Fruit fly (Drosophila melanogaster) whole organism, embryonic: ENCODE data around the gene lwr.

Experiments
- CG10209 ChIP-seq: fragments of 200-800 bp; sonication (Bioruptor generic); optimal IDR thresholded peaks from 3 replicates; lab custom pipeline; 2017; ENCODE audit warnings: missing biosample characterization, mild to moderate bottlenecking, missing genetic modification characterization, missing genetic modification reagents
- CG10321 ChIP-seq: fragments of 200-800 bp; sonication (Bioruptor generic); IDR thresholded peaks from 2 replicates; pipeline ENCODE4 v1.3.6; 2022; ENCODE audit warnings: missing biosample characterization, missing genetic modification characterization
- CG11247 ChIP-seq: fragments of 200-800 bp; sonication (Bioruptor generic); IDR thresholded peaks from 2 replicates; pipeline ENCODE4 v1.3.6; 2022; ENCODE audit warnings: missing biosample characterization, missing genetic modification characterization
- CG11695 ChIP-seq: fragments of 200-800 bp; sonication (Bioruptor generic); IDR thresholded peaks from 3 replicates; pipeline ENCODE4 v1.3.6; 2022; ENCODE audit warnings: missing biosample characterization, missing genetic modification characterization
- CG12744 ChIP-seq: fragments of 200-800 bp; sonication (Bioruptor generic); optimal IDR thresholded peaks from 2 replicates; lab custom pipeline; 2016; ENCODE audit warnings: missing biosample characterization, missing genetic modification characterization
- CG12769 ChIP-seq: fragments of 200-800 bp; sonication (Bioruptor generic); optimal IDR thresholded peaks from 2 replicates; lab custom pipeline; 2019; ENCODE audit warnings: missing biosample characterization, mild to moderate bottlenecking, missing genetic modification characterization, moderate library complexity
- CG13424 ChIP-seq: fragments of 200-800 bp; sonication (Bioruptor generic); optimal IDR thresholded peaks from 2 replicates; lab custom pipeline; 2019; ENCODE audit warnings: missing biosample characterization, mild to moderate bottlenecking, missing genetic modification characterization, moderate library complexity
- CG14441 ChIP-seq: fragments of 200-800 bp; sonication (Bioruptor generic); IDR thresholded peaks from 2 replicates; pipeline ENCODE4 v1.3.6; 2022; ENCODE audit warnings: missing biosample characterization, missing genetic modification characterization
- CG15514 ChIP-seq: fragments of 200-800 bp; sonication (Bioruptor generic); optimal IDR thresholded peaks from 3 replicates; lab custom pipeline; 2017; ENCODE audit warnings: missing biosample characterization, missing genetic modification characterization, mild to moderate bottlenecking, moderate library complexity, missing genetic modification reagents
- CG1602 ChIP-seq: fragments of 200-800 bp; sonication (Bioruptor generic); optimal IDR thresholded peaks from 3 replicates; lab custom pipeline; 2016; ENCODE audit warnings: missing biosample characterization, missing genetic modification characterization
- CG3163 ChIP-seq: fragments of 200-800 bp; sonication (Bioruptor generic); optimal IDR thresholded peaks from 3 replicates; lab custom pipeline; 2016; ENCODE audit warnings: missing biosample characterization, missing genetic modification characterization
- CG34376 ChIP-seq: fragments of 200-800 bp; sonication (Bioruptor generic); optimal IDR thresholded peaks from 2 replicates; lab custom pipeline; 2018; ENCODE audit warnings: missing biosample characterization, mild to moderate bottlenecking, missing genetic modification characterization
- CG4820 ChIP-seq: fragments of 200-800 bp; sonication (Bioruptor generic); optimal IDR thresholded peaks from 3 replicates; lab custom pipeline; 2016; ENCODE audit warnings: missing biosample characterization, missing genetic modification characterization
- CG6175 ChIP-seq: fragments of 200-800 bp; sonication (Bioruptor generic); IDR thresholded peaks from 3 replicates; pipeline ENCODE4 v1.3.6; 2022; ENCODE audit warnings: missing biosample characterization, missing genetic modification characterization
- CG6813 ChIP-seq: fragments of 200-800 bp; sonication (Bioruptor generic); optimal IDR thresholded peaks from 2 replicates; lab custom pipeline; 2017; ENCODE audit warnings: missing biosample characterization, missing genetic modification characterization, mild to moderate bottlenecking, moderate library complexity, missing genetic modification reagents
- CG8281 ChIP-seq: fragments of 200-800 bp; sonication (Bioruptor generic); optimal IDR thresholded peaks from 2 replicates; lab custom pipeline; 2018; ENCODE audit warnings: missing biosample characterization, mild to moderate bottlenecking, missing genetic modification characterization, moderate library complexity
- CG9932 ChIP-seq: fragments of 200-800 bp; sonication (Bioruptor generic); IDR thresholded peaks from 2 replicates; pipeline ENCODE4 v1.3.6; 2022; ENCODE audit warnings: missing biosample characterization, missing genetic modification characterization
- CrebB ChIP-seq: fragments of 200-800 bp; sonication (Bioruptor generic); optimal IDR thresholded peaks from 3 replicates; lab custom pipeline; 2018; ENCODE audit warnings: missing biosample characterization, mild to moderate bottlenecking, missing genetic modification characterization
- Dbx ChIP-seq: fragments of 200-800 bp; sonication (Bioruptor generic); IDR thresholded peaks from 3 replicates; pipeline ENCODE4 v1.3.6; 2022; ENCODE audit warnings: missing biosample characterization, missing genetic modification characterization
- Elba2 ChIP-seq: fragments of 200-800 bp; sonication (Bioruptor generic); optimal IDR thresholded peaks from 3 replicates; lab custom pipeline; 2016; ENCODE audit warnings: missing biosample characterization, missing genetic modification characterization
- HmgZ ChIP-seq: fragments of 200-800 bp; sonication (Bioruptor generic); optimal IDR thresholded peaks from 2 replicates; lab custom pipeline; 2018; ENCODE audit warnings: missing biosample characterization, mild to moderate bottlenecking, missing genetic modification characterization
- Med ChIP-seq: fragments of 200-800 bp; sonication (Bioruptor generic); peaks from one replicate; lab custom pipeline; 2016; ENCODE audit warnings: missing biosample characterization, missing genetic modification characterization, mild to moderate bottlenecking, inconsistent platforms, moderate library complexity
- NC2α ChIP-seq: fragments of 200-800 bp; sonication (Bioruptor generic); optimal IDR thresholded peaks from 2 replicates; lab custom pipeline; 2016; ENCODE audit warnings: missing biosample characterization, missing genetic modification characterization
- NFAT ChIP-seq: fragments of 200-800 bp; sonication (Bioruptor generic); IDR thresholded peaks from 2 replicates; pipeline ENCODE4 v1.3.6; 2022; ENCODE audit warnings: missing biosample characterization, missing genetic modification characterization
- Nf-YC ChIP-seq: fragments of 200-800 bp; optimal IDR thresholded peaks from 3 replicates; lab custom pipeline; 2019; ENCODE audit warnings: missing biosample characterization, mild to moderate bottlenecking, missing genetic modification characterization, moderate library complexity
- Optix ChIP-seq: fragments of 200-800 bp; sonication (Bioruptor generic); IDR thresholded peaks from 3 replicates; pipeline ENCODE4 v1.3.6; 2022; ENCODE audit warnings: missing biosample characterization, missing genetic modification characterization
- Ravus ChIP-seq: fragments of 200-800 bp; sonication (Bioruptor generic); IDR thresholded peaks from 2 replicates; pipeline ENCODE4 v1.3.6; 2022; ENCODE audit warnings: missing biosample characterization, missing genetic modification characterization
- Trl ChIP-seq, 3 experiments: fragments of >200 bp in 2 of 3; fragments of 200-800 bp in 1 of 3; sonication (Bioruptor generic) in 1 of 3; optimal IDR thresholded peaks; 2 replicates in 1 of 3; 3 replicates in 2 of 3; lab custom pipeline; 2016 to 2017; ENCODE audit warnings: missing biosample characterization in 1 of 3, missing genetic modification characterization in 1 of 3
- corto ChIP-seq: fragments of 200-800 bp; sonication (Bioruptor generic); optimal IDR thresholded peaks from 2 replicates; lab custom pipeline; 2016; ENCODE audit warnings: missing biosample characterization, mild to moderate bottlenecking, missing genetic modification characterization, moderate library complexity
- da ChIP-seq: fragments of 200-800 bp; sonication (Bioruptor generic); optimal IDR thresholded peaks from 2 replicates; lab custom pipeline; 2016; ENCODE audit warnings: missing biosample characterization, missing genetic modification characterization
- disco-r ChIP-seq: fragments of 200-800 bp; sonication (Bioruptor generic); optimal IDR thresholded peaks from 2 replicates; lab custom pipeline; 2016; ENCODE audit warnings: missing biosample characterization, missing genetic modification characterization
- dpn ChIP-seq, 2 experiments: fragments of 200-800 bp; sonication (Bioruptor generic); optimal IDR thresholded peaks; 3 replicates each; lab custom pipeline; 2016; ENCODE audit warnings: missing biosample characterization in 2 of 2, missing genetic modification characterization in 2 of 2
- dysf ChIP-seq: fragments of 200-800 bp; sonication (Bioruptor generic); IDR thresholded peaks from 3 replicates; pipeline ENCODE4 v1.3.6; 2022; ENCODE audit warnings: missing biosample characterization, missing genetic modification characterization
- exex ChIP-seq: fragments of 200-800 bp; sonication (Bioruptor generic); optimal IDR thresholded peaks from 4 replicates; lab custom pipeline; 2018; ENCODE audit warnings: missing biosample characterization, mild to moderate bottlenecking, missing genetic modification characterization, moderate library complexity
- grn ChIP-seq: fragments of 200-800 bp; sonication (Bioruptor generic); optimal IDR thresholded peaks from 3 replicates; lab custom pipeline; 2017; ENCODE audit warnings: missing biosample characterization, missing genetic modification characterization
- gsb ChIP-seq: fragments of 200-800 bp; sonication (Bioruptor generic); IDR thresholded peaks from 2 replicates; pipeline ENCODE4 v1.3.6; 2022; ENCODE audit warnings: missing biosample characterization, missing genetic modification characterization
- kni ChIP-seq: fragments of 200-800 bp; sonication (Bioruptor generic); optimal IDR thresholded peaks from 3 replicates; lab custom pipeline; 2017; ENCODE audit warnings: mild to moderate bottlenecking, missing biosample characterization, missing genetic modification reagents, missing genetic modification characterization
- nau ChIP-seq: fragments of 200-800 bp; sonication (Bioruptor generic); optimal IDR thresholded peaks from 3 replicates; lab custom pipeline; 2017; ENCODE audit warnings: missing biosample characterization, mild to moderate bottlenecking, missing genetic modification characterization, missing genetic modification reagents
- nmo ChIP-seq: fragments of 200-800 bp; sonication (Bioruptor generic); optimal IDR thresholded peaks from 2 replicates; lab custom pipeline; 2018; ENCODE audit warnings: missing biosample characterization, mild to moderate bottlenecking, missing genetic modification characterization, moderate library complexity
- rib ChIP-seq: fragments of 200-800 bp; sonication (Bioruptor generic); IDR thresholded peaks from 2 replicates; pipeline ENCODE4 v1.3.6; 2022; ENCODE audit warnings: missing biosample characterization, missing genetic modification characterization
- run ChIP-seq: fragments of 200-800 bp; sonication (Bioruptor generic); optimal IDR thresholded peaks from 3 replicates; lab custom pipeline; 2018; ENCODE audit warnings: missing biosample characterization, mild to moderate bottlenecking, missing genetic modification characterization
- sd ChIP-seq: fragments of 200-800 bp; sonication (Bioruptor generic); optimal IDR thresholded peaks from 3 replicates; lab custom pipeline; 2018; ENCODE audit warnings: missing biosample characterization, mild to moderate bottlenecking, missing genetic modification characterization, moderate library complexity
- sim ChIP-seq: fragments of 200-800 bp; sonication (Bioruptor generic); IDR thresholded peaks from 2 replicates; pipeline ENCODE4 v1.3.6; 2022; ENCODE audit warnings: missing biosample characterization, missing genetic modification characterization
- slou ChIP-seq: fragments of 200-800 bp; sonication (Bioruptor generic); optimal IDR thresholded peaks from 3 replicates; lab custom pipeline; 2016; ENCODE audit warnings: missing biosample characterization, missing genetic modification characterization
- sna ChIP-seq: fragments of 200-800 bp; sonication (Bioruptor generic); IDR thresholded peaks from 2 replicates; pipeline ENCODE4 v1.3.6; 2022; ENCODE audit warnings: missing biosample characterization, missing genetic modification characterization; ENCODE audit not compliant: partially characterized antibody
- sob ChIP-seq: fragments of 200-800 bp; sonication (Bioruptor generic); IDR thresholded peaks from 2 replicates; pipeline ENCODE4 v1.3.6; 2022; ENCODE audit warnings: missing biosample characterization, missing genetic modification characterization
- unc-4 ChIP-seq: fragments of 200-800 bp; sonication (Bioruptor generic); IDR thresholded peaks from 2 replicates; pipeline ENCODE4 v1.3.6; 2022; ENCODE audit warnings: missing biosample characterization, missing genetic modification characterization; ENCODE audit not compliant: partially characterized antibody
- vvl ChIP-seq: fragments of 200-800 bp; sonication (Bioruptor generic); IDR thresholded peaks from 2 replicates; pipeline ENCODE4 v1.3.6; 2022; ENCODE audit warnings: missing biosample characterization, missing genetic modification characterization
- wor ChIP-seq: fragments of 200-800 bp; sonication (Bioruptor generic); IDR thresholded peaks from 2 replicates; pipeline ENCODE4 v1.3.6; 2022; ENCODE audit warnings: missing biosample characterization, missing genetic modification characterization
- zfh1 ChIP-seq: fragments of 200-800 bp; sonication (Bioruptor generic); IDR thresholded peaks from 3 replicates; pipeline ENCODE4 v1.3.6; 2022; ENCODE audit warnings: missing biosample characterization, missing genetic modification characterization

lwr gene

DNA sequence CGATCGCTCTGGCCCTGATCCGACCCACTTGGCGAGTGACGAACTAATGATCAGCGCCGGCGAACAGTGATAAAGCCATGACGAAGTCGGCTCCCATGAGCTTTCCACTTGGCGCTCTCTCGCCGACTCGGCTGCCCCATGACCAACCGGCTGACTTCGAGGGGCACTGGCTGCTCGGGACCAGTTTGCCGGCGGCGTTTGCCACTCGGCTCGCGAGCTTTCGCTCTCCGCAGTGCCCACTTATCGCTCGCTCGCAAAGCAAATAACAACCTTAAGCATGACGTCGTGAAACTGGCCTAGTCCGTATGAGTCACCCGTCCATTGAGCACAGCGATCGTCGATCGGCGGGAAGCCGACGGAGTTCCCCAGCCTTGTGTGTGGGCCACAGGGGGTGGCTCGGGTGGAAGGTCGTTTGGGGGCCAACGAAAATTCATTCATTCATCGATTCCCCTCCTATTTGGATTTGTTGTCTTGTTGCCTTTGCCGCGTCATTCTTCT, 10.1 kb upstream of the lwr start, which contains the start of gene Ets21C (continued):
- TF ChIP-seq dpn (GFP tag; optimal IDR thresholded peaks at IDR 0.05; lab: Kevin White, UChicago) (no peak), CG15514 (GFP tag; lab: Kevin White, UChicago) (peak; percentile 59), sob (GFP tag; lab: Robert Waterston, UW) (no peak; the same call in 1 of the 2 replicates), CG12744 (GFP tag; lab: Kevin White, UChicago) (no peak), NC2α (GFP tag; lab: Kevin White, UChicago) (no peak), vvl (GFP tag; lab: Robert Waterston, UW) (no peak), Trl (optimal IDR thresholded peaks at IDR 0.05; lab: Kevin White, UChicago) (peak; percentile 50 to 72), Trl (GFP tag; optimal IDR thresholded peaks at IDR 0.05; lab: Kevin White, UChicago) (peak; percentile 28), CG3163 (GFP tag; lab: Kevin White, UChicago) (no peak), Dbx (GFP tag; lab: Robert Waterston, UW) (peak; percentile 38; the same call in 1 of the 3 replicates), sim (GFP tag; lab: Robert Waterston, UW) (no peak), sd (tag; lab: Kevin White, UChicago) (peak; percentile 83), sna (GFP tag; lab: Robert Waterston, UW) (0 out of 2 replicates have a peak, but pooled peaks have one; percentile 25), Elba2 (GFP tag; lab: Kevin White, UChicago) (no peak), rib (GFP tag; lab: Robert Waterston, UW) (0 out of 2 replicates have a peak, but pooled peaks have one; percentile 40), Nf-YC (peak; percentile 54), CG6813 (GFP tag; lab: Kevin White, UChicago) (peak; percentile 12), CG1602 (GFP tag; lab: Kevin White, UChicago) (no peak), exex (tag; lab: Kevin White, UChicago) (peak; percentile 34), disco-r (no peak), gsb (GFP tag; lab: Robert Waterston, UW) (no peak), CG14441 (GFP tag; lab: Robert Waterston, UW) (no peak), CG8281 (no peak), run (no peak), CG11247 (GFP tag; lab: Robert Waterston, UW) (no peak), dysf (peak; percentile 16; the same call in 1 of the 3 replicates), NFAT (0 out of 2 replicates have a peak, but pooled peaks have one; percentile 7), CrebB (tag; lab: Kevin White, UChicago) (peak; percentile 18), slou (GFP tag; lab: Kevin White, UChicago) (no peak), corto (GFP tag; lab: Kevin White, UChicago) (no peak), zfh1 (GFP tag; lab: Robert Waterston, UW) (0 out of 3 replicates have a peak, but pooled peaks have one; percentile 14), Optix (no peak), nau (GFP tag; lab: Kevin White, UChicago) (no peak), CG12769 (peak; percentile 93), CG34376 (peak; percentile 69), da (GFP tag; lab: Kevin White, UChicago) (no peak), CG4820 (GFP tag; lab: Kevin White, UChicago) (no peak), HmgZ (peak; percentile 30), CG11695 (GFP tag; lab: Robert Waterston, UW) (0 out of 3 replicates have a peak, but pooled peaks have one; percentile 22), CG13424 (tag; lab: Kevin White, UChicago) (no peak), CG10209 (GFP tag; lab: Kevin White, UChicago) (no peak), kni (peak; percentile 36), nmo (GFP tag; lab: Kevin White, UChicago) (no peak), Med (peak; percentile 90), CG9932 (peak; percentile 36), wor (GFP tag; lab: Robert Waterston, UW) (no peak), CG10321 (no peak), Ravus (GFP tag; lab: Robert Waterston, UW) (no peak), CG6175 (GFP tag; lab: Robert Waterston, UW) (0 out of 3 replicates have a peak, but pooled peaks have one; percentile 73), unc-4 (GFP tag; lab: Robert Waterston, UW) (peak; percentile 46; the same call in 1 of the 2 replicates), grn (GFP tag; lab: Kevin White, UChicago) (peak; percentile 97)
